Fruit fly (Drosophila melanogaster): ENCODE data around the gene CG34451.

- no peak for TF ChIP-seq psq (optimal IDR thresholded peaks at IDR 0.05)
- no peak for TF ChIP-seq pan (optimal IDR thresholded peaks at IDR 0.05)
Measured at dm6 chr3L:15683345-15683922, 8.4 kb downstream of the CG34451 start, which contains the start of the genes CG7579 and Pgant8.

Measured in whole organism.